Worm (Caenorhabditis elegans) whole organism, young adult: ENCODE measurements around the gene T10D4.11.

ENCODE experiments used
- egl-18 ChIP-seq: fragments of 200-800 bp; sonication (Bioruptor generic); IDR thresholded peaks from 2 replicates; pipeline ENCODE4 v1.3.6; 2022; ENCODE audit warnings: missing genetic modification reagents, missing genetic modification characterization, missing compliant biosample characterization
- hmg-20 ChIP-seq: fragments of 200-800 bp; sonication (Bioruptor generic); IDR thresholded peaks from 2 replicates; pipeline ENCODE4 v1.3.6; 2022; ENCODE audit warnings: missing genetic modification reagents, missing genetic modification characterization, missing compliant biosample characterization
- lsy-27 ChIP-seq: sonication (generic microtip); optimal IDR thresholded peaks from 2 replicates; lab custom pipeline; 2017; ENCODE audit warnings: missing genetic modification characterization, mild to moderate bottlenecking, missing compliant biosample characterization, antibody characterized with exemption, missing genotype, borderline replicate concordance; ENCODE audit not compliant: insufficient read depth
- nfya-1 ChIP-seq: sonication (generic microtip); optimal IDR thresholded peaks from 2 replicates; lab custom pipeline; 2017; ENCODE audit warnings: antibody characterized with exemption, missing compliant biosample characterization, missing genetic modification characterization, borderline replicate concordance; ENCODE audit not compliant: insufficient read depth
- nfyb-1 ChIP-seq: fragments of 200-800 bp; sonication (Bioruptor generic); IDR thresholded peaks from 2 replicates; pipeline ENCODE4 v1.3.6; 2022; ENCODE audit warnings: missing genetic modification reagents, missing genetic modification characterization, missing compliant biosample characterization
- pha-4 ChIP-seq: fragments of 150-350 bp; sonication (generic microtip); optimal IDR thresholded peaks from 2 replicates; lab custom pipeline; 2014; ENCODE audit warnings: missing biosample characterization, missing genetic modification reagents, missing genetic modification characterization
- ztf-6 ChIP-seq: fragments of 200-800 bp; sonication (Bioruptor generic); IDR thresholded peaks from 2 replicates; pipeline ENCODE4 v1.3.6; 2022; ENCODE audit warnings: missing genetic modification reagents, missing genetic modification characterization, missing compliant biosample characterization

DNA sequence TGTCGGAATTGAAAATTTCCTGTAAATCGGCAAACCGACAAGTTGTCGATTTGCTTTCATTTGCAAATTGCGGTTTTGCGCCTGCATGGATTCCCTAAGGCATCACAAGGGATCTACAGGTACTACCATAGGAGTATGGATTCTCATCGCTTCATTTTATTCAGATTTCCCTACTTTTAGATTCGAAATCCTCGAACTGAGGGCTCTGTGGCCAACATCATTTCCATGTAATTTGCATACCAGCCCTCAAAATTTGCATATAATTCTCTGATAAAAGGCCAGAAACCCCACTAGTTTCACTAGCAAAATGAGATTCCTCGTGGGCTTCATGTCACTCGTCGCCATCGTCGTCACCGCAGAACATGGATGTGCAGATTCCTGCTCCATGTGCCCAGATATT lies 37.1 kb downstream of the T10D4.11 start, which contains the start of gene Y25C1A.2:
- TF ChIP-seq nfya-1 (tag; lab: Kevin White, UChicago) (no peak), egl-18 (no peak), lsy-27 (tag; lab: Kevin White, UChicago) (no peak), hmg-20 (no peak), ztf-6 (GFP tag; lab: Robert Waterston, UW) (no peak), pha-4 (tag; lab: Kevin White, UChicago) (no peak), nfyb-1 (no peak)
